Worm (Caenorhabditis elegans): ENCODE data around the gene hcf-1.

ce11 chrIV:7794709-7795108 is 20.6 kb upstream of the hcf-1 start, which contains the start of gene ntp-1:
- TF ChIP-seq lsy-2 (tag; optimal IDR thresholded peaks at IDR 0.05) (no peak), hif-1 (tag; optimal IDR thresholded peaks at IDR 0.05) (no peak), daf-19 (GFP tag; conservative IDR thresholded peaks at IDR 0.05) (no peak), unc-130 (GFP tag; optimal IDR thresholded peaks at IDR 0.05) (no peak), snpc-4 (tag; optimal IDR thresholded peaks at IDR 0.05) (no peak), nhr-111 (GFP tag; optimal IDR thresholded peaks at IDR 0.05) (no peak), skn-1 (tag; optimal IDR thresholded peaks at IDR 0.05) (no peak), mdl-1 (tag; optimal IDR thresholded peaks at IDR 0.05) (no peak), F49E8.2 (tag; optimal IDR thresholded peaks at IDR 0.05; ENCODE audit: borderline replicate concordance) (no peak), lin-15B (tag; optimal IDR thresholded peaks at IDR 0.05) (no peak), aha-1 (tag) (no peak)
